Fruit fly (Drosophila melanogaster) whole organism, embryonic: ENCODE results near the gene CG17321.
A peak's percentile ranks its signal among the peaks of the same experiment; 100 is the strongest.

ENCODE experiments used
- Atf-2 ChIP-seq: fragments of 200-800 bp; sonication (Bioruptor generic); optimal IDR thresholded peaks from 2 replicates; lab custom pipeline; 2016; ENCODE audit warnings: missing biosample characterization, missing genetic modification characterization
- CG11504 ChIP-seq: fragments of 200-800 bp; sonication (Bioruptor generic); optimal IDR thresholded peaks from 3 replicates; lab custom pipeline; 2019; ENCODE audit warnings: missing biosample characterization, mild to moderate bottlenecking, missing genetic modification characterization, moderate library complexity
- CG11696 ChIP-seq: fragments of 200-800 bp; sonication (Bioruptor generic); IDR thresholded peaks from 2 replicates; pipeline ENCODE4 v1.3.6; 2022; ENCODE audit warnings: missing biosample characterization, missing genetic modification characterization
- CG12391 ChIP-seq: fragments of 200-800 bp; sonication (Bioruptor generic); optimal IDR thresholded peaks from 3 replicates; lab custom pipeline; 2018; ENCODE audit warnings: missing biosample characterization, mild to moderate bottlenecking, missing genetic modification characterization, moderate library complexity
- CG13424 ChIP-seq: fragments of 200-800 bp; sonication (Bioruptor generic); optimal IDR thresholded peaks from 2 replicates; lab custom pipeline; 2019; ENCODE audit warnings: missing biosample characterization, mild to moderate bottlenecking, missing genetic modification characterization, moderate library complexity
- CG13775 ChIP-seq: fragments of 200-800 bp; sonication (Bioruptor generic); optimal IDR thresholded peaks from 3 replicates; lab custom pipeline; 2017; ENCODE audit warnings: missing biosample characterization, mild to moderate bottlenecking, missing genetic modification characterization
- CG14710 ChIP-seq: fragments of 200-800 bp; sonication (Bioruptor generic); optimal IDR thresholded peaks from 3 replicates; lab custom pipeline; 2019; ENCODE audit warnings: missing biosample characterization, mild to moderate bottlenecking, missing genetic modification characterization, moderate library complexity
- CG1602 ChIP-seq: fragments of 200-800 bp; sonication (Bioruptor generic); optimal IDR thresholded peaks from 3 replicates; lab custom pipeline; 2016; ENCODE audit warnings: missing biosample characterization, missing genetic modification characterization
- CG17361 ChIP-seq: fragments of 200-800 bp; sonication (Bioruptor generic); IDR thresholded peaks from 3 replicates; pipeline ENCODE4 v1.3.6; 2022; ENCODE audit warnings: missing biosample characterization, missing genetic modification characterization
- CG31388 ChIP-seq: fragments of 200-800 bp; sonication (Bioruptor generic); optimal IDR thresholded peaks from 2 replicates; lab custom pipeline; 2016; ENCODE audit warnings: missing biosample characterization, missing genetic modification characterization
- CG31441 ChIP-seq: fragments of 200-800 bp; sonication (Bioruptor generic); IDR thresholded peaks from 2 replicates; pipeline ENCODE4 v1.3.6; 2022; ENCODE audit warnings: missing biosample characterization, missing genetic modification characterization
- CG32767 ChIP-seq: fragments of 200-800 bp; sonication (Bioruptor generic); IDR thresholded peaks from 2 replicates; pipeline ENCODE4 v1.3.6; 2022; ENCODE audit warnings: missing biosample characterization, missing genetic modification characterization
- CG3847 ChIP-seq: fragments of 200-800 bp; sonication (Bioruptor generic); IDR thresholded peaks from 2 replicates; pipeline ENCODE4 v1.3.6; 2022; ENCODE audit warnings: missing biosample characterization, missing genetic modification characterization
- CG6689 ChIP-seq: fragments of 200-800 bp; sonication (Bioruptor generic); IDR thresholded peaks from 2 replicates; pipeline ENCODE4 v1.3.6; 2022; ENCODE audit warnings: missing biosample characterization, missing genetic modification characterization
- CG7556 ChIP-seq: fragments of 200-800 bp; sonication (Bioruptor generic); optimal IDR thresholded peaks from 2 replicates; lab custom pipeline; 2017; ENCODE audit warnings: missing biosample characterization, mild to moderate bottlenecking, missing genetic modification characterization
- CG8388 ChIP-seq: fragments of 200-800 bp; sonication (Bioruptor generic); optimal IDR thresholded peaks from 2 replicates; lab custom pipeline; 2019; ENCODE audit warnings: missing biosample characterization, mild to moderate bottlenecking, missing genetic modification characterization, moderate library complexity
- Doc3 ChIP-seq: fragments of 200-800 bp; sonication (Bioruptor generic); IDR thresholded peaks from 3 replicates; pipeline ENCODE4 v1.3.6; 2022; ENCODE audit warnings: missing biosample characterization, missing genetic modification characterization; ENCODE audit not compliant: partially characterized antibody
- Ets65A ChIP-seq: fragments of 200-800 bp; sonication (Bioruptor generic); peaks from one replicate; lab custom pipeline; 2016; ENCODE audit warnings: missing biosample characterization, missing genetic modification characterization
- Hey ChIP-seq: fragments of 200-800 bp; sonication (Bioruptor generic); optimal IDR thresholded peaks from 3 replicates; lab custom pipeline; 2018; ENCODE audit warnings: missing biosample characterization, mild to moderate bottlenecking, missing genetic modification characterization
- Hr3 ChIP-seq: fragments of 200-800 bp; sonication (Bioruptor generic); optimal IDR thresholded peaks from 3 replicates; lab custom pipeline; 2016; ENCODE audit warnings: missing biosample characterization, missing genetic modification characterization
- Hr51 ChIP-seq, 2 experiments: fragments of 200-800 bp; sonication (Bioruptor generic); optimal IDR thresholded peaks; 2 replicates in 1 of 2; 3 replicates in 1 of 2; lab custom pipeline; 2016 to 2018; ENCODE audit warnings: missing biosample characterization in 2 of 2, missing genetic modification characterization in 2 of 2, mild to moderate bottlenecking in 1 of 2, moderate library complexity in 1 of 2
- NC2α ChIP-seq: fragments of 200-800 bp; sonication (Bioruptor generic); optimal IDR thresholded peaks from 2 replicates; lab custom pipeline; 2016; ENCODE audit warnings: missing biosample characterization, missing genetic modification characterization
- Nf-YA ChIP-seq: fragments of 200-800 bp; sonication (Bioruptor generic); IDR thresholded peaks from 2 replicates; pipeline ENCODE4 v1.3.6; 2022; ENCODE audit warnings: missing biosample characterization, missing genetic modification characterization
- Nf-YC ChIP-seq: fragments of 200-800 bp; optimal IDR thresholded peaks from 3 replicates; lab custom pipeline; 2019; ENCODE audit warnings: missing biosample characterization, mild to moderate bottlenecking, missing genetic modification characterization, moderate library complexity
- Oli ChIP-seq: fragments of 200-800 bp; sonication (Bioruptor generic); optimal IDR thresholded peaks from 2 replicates; lab custom pipeline; 2018; ENCODE audit warnings: missing biosample characterization, mild to moderate bottlenecking, missing genetic modification characterization, moderate library complexity
- Six4 ChIP-seq: fragments of 200-800 bp; sonication (Bioruptor generic); optimal IDR thresholded peaks from 2 replicates; lab custom pipeline; 2016; ENCODE audit warnings: missing biosample characterization, missing genetic modification characterization
- Spps ChIP-seq: fragments of 200-800 bp; sonication (Bioruptor generic); optimal IDR thresholded peaks from 2 replicates; lab custom pipeline; 2018; ENCODE audit warnings: missing biosample characterization, mild to moderate bottlenecking, missing genetic modification characterization
- Ssrp ChIP-seq: fragments of 200-800 bp; sonication (Bioruptor generic); optimal IDR thresholded peaks from 2 replicates; lab custom pipeline; 2018; ENCODE audit warnings: missing biosample characterization, mild to moderate bottlenecking, missing genetic modification characterization, moderate library complexity
- bsh ChIP-seq, 2 experiments: fragments of 200-800 bp; sonication (Bioruptor generic); optimal IDR thresholded peaks; 2 replicates each; lab custom pipeline; 2017 to 2018; ENCODE audit warnings: mild to moderate bottlenecking in 2 of 2, missing biosample characterization in 2 of 2, missing genetic modification characterization in 2 of 2, moderate library complexity in 1 of 2
- cad ChIP-seq: fragments of >200 bp; optimal IDR thresholded peaks from 2 replicates; lab custom pipeline; 2017; ENCODE audit warnings: missing biosample characterization, missing genetic modification characterization
- crol ChIP-seq: fragments of 200-800 bp; sonication (Bioruptor generic); IDR thresholded peaks from 2 replicates; pipeline ENCODE4 v1.3.6; 2022; ENCODE audit warnings: missing biosample characterization, missing genetic modification characterization
- dysf ChIP-seq: fragments of 200-800 bp; sonication (Bioruptor generic); IDR thresholded peaks from 3 replicates; pipeline ENCODE4 v1.3.6; 2022; ENCODE audit warnings: missing biosample characterization, missing genetic modification characterization
- en ChIP-seq: fragments of 200-800 bp; sonication (Bioruptor generic); optimal IDR thresholded peaks from 2 replicates; lab custom pipeline; 2016; ENCODE audit warnings: missing biosample characterization, missing genetic modification characterization
- exex ChIP-seq: fragments of 200-800 bp; sonication (Bioruptor generic); optimal IDR thresholded peaks from 4 replicates; lab custom pipeline; 2018; ENCODE audit warnings: missing biosample characterization, mild to moderate bottlenecking, missing genetic modification characterization, moderate library complexity
- gfzf ChIP-seq: fragments of 200-800 bp; sonication (Bioruptor generic); optimal IDR thresholded peaks from 2 replicates; lab custom pipeline; 2016; ENCODE audit warnings: missing biosample characterization, mild to moderate bottlenecking, missing genetic modification characterization, moderate library complexity
- gsb-n ChIP-seq: fragments of 200-800 bp; sonication (Bioruptor generic); optimal IDR thresholded peaks from 3 replicates; lab custom pipeline; 2018; ENCODE audit warnings: missing biosample characterization, mild to moderate bottlenecking, missing genetic modification characterization
- inv ChIP-seq: fragments of 200-800 bp; sonication (Bioruptor generic); IDR thresholded peaks from 2 replicates; pipeline ENCODE4 v1.3.6; 2022; ENCODE audit warnings: missing biosample characterization, missing genetic modification characterization; ENCODE audit not compliant: partially characterized antibody
- lab ChIP-seq: fragments of 200-800 bp; sonication (Bioruptor generic); optimal IDR thresholded peaks from 3 replicates; lab custom pipeline; 2017; ENCODE audit warnings: missing biosample characterization, missing genetic modification characterization, mild to moderate bottlenecking, moderate library complexity, missing genetic modification reagents
- odd ChIP-seq: fragments of 200-800 bp; sonication (Bioruptor generic); optimal IDR thresholded peaks from 2 replicates; lab custom pipeline; 2017; ENCODE audit warnings: missing biosample characterization, mild to moderate bottlenecking, missing genetic modification characterization
- pho ChIP-seq: fragments of 200-800 bp; sonication (Bioruptor generic); optimal IDR thresholded peaks from 2 replicates; lab custom pipeline; 2016; ENCODE audit warnings: missing biosample characterization, missing genetic modification characterization
- phol ChIP-seq: fragments of 200-800 bp; sonication (Bioruptor generic); optimal IDR thresholded peaks from 3 replicates; lab custom pipeline; 2018; ENCODE audit warnings: missing biosample characterization, mild to moderate bottlenecking, missing genetic modification characterization, moderate library complexity
- row ChIP-seq: fragments of 200-800 bp; sonication (Bioruptor generic); IDR thresholded peaks from 3 replicates; pipeline ENCODE4 v1.3.6; 2022; ENCODE audit warnings: missing biosample characterization, missing genetic modification characterization
- seq ChIP-seq: fragments of 200-800 bp; sonication (Bioruptor generic); IDR thresholded peaks from 2 replicates; pipeline ENCODE4 v1.3.6; 2022; ENCODE audit warnings: missing biosample characterization, missing genetic modification characterization
- sima ChIP-seq: fragments of 200-800 bp; sonication (Bioruptor generic); optimal IDR thresholded peaks from 2 replicates; lab custom pipeline; 2016; ENCODE audit warnings: missing biosample characterization, missing genetic modification characterization
- slou ChIP-seq: fragments of 200-800 bp; sonication (Bioruptor generic); optimal IDR thresholded peaks from 3 replicates; lab custom pipeline; 2016; ENCODE audit warnings: missing biosample characterization, missing genetic modification characterization
- slp2 ChIP-seq: fragments of 200-800 bp; sonication (Bioruptor generic); optimal IDR thresholded peaks from 2 replicates; lab custom pipeline; 2016; ENCODE audit warnings: missing biosample characterization, missing genetic modification characterization
- sqz ChIP-seq: fragments of 200-800 bp; sonication (Bioruptor generic); optimal IDR thresholded peaks from 3 replicates; lab custom pipeline; 2018; ENCODE audit warnings: missing biosample characterization, mild to moderate bottlenecking, missing genetic modification characterization
- stwl ChIP-seq: fragments of 200-800 bp; sonication (Bioruptor generic); optimal IDR thresholded peaks from 3 replicates; lab custom pipeline; 2018; ENCODE audit warnings: missing biosample characterization, mild to moderate bottlenecking, missing genetic modification characterization, moderate library complexity
- usp ChIP-seq: fragments of >200 bp; optimal IDR thresholded peaks from 2 replicates; lab custom pipeline; 2017; ENCODE audit warnings: missing biosample characterization, missing genetic modification characterization

CG17321 gene

dm6 chr2L:18896371-18896770 lies 51.4 kb downstream of the CG17321 start:
- TF ChIP-seq Spps (tag; lab: Kevin White, UChicago) (no peak), Nf-YC (tag; lab: Kevin White, UChicago) (peak; percentile 67), CG3847 (GFP tag; lab: Robert Waterston, UW) (no peak), Doc3 (GFP tag; lab: Robert Waterston, UW) (no peak), crol (GFP tag; lab: Robert Waterston, UW) (peak; percentile 50), Hey (peak; percentile 98), gsb-n (tag; lab: Kevin White, UChicago) (peak; percentile 14), sqz (GFP tag; lab: Kevin White, UChicago) (peak; percentile 16), gfzf (GFP tag; lab: Kevin White, UChicago) (no peak), inv (GFP tag; lab: Robert Waterston, UW) (no peak), CG31388 (no peak)

dm6 chr2L:18896818-18897578 lies 52.0 kb downstream of the CG17321 start:
- no peak for TF ChIP-seq NC2α (GFP tag; lab: Kevin White, UChicago)
- no peak for TF ChIP-seq pho (GFP tag; lab: Kevin White, UChicago)
- no peak for TF ChIP-seq exex (tag; lab: Kevin White, UChicago)
- no peak for TF ChIP-seq CG11696
- peak; percentile 25 for TF ChIP-seq CG13424 (tag; lab: Kevin White, UChicago)
- TF ChIP-seq bsh (GFP tag; optimal IDR thresholded peaks at IDR 0.05; lab: Kevin White, UChicago), result peak in 1 of 2 experiments; percentile 17
- peak; percentile 22 for TF ChIP-seq CG1602
- TF ChIP-seq Six4, result peak; percentile 4
- no peak for TF ChIP-seq CG32767 (GFP tag; lab: Robert Waterston, UW)
- TF ChIP-seq en (GFP tag; lab: Kevin White, UChicago), result no peak
- no peak for TF ChIP-seq Ets65A (GFP tag; lab: Kevin White, UChicago)
- peak; percentile 0 for TF ChIP-seq CG13775 (GFP tag; lab: Kevin White, UChicago)
- peak; percentile 74; the same call in 2 of the 3 replicates for TF ChIP-seq CG17361
- peak; percentile 35 for TF ChIP-seq CG12391
- no peak for TF ChIP-seq Atf-2 (GFP tag; lab: Kevin White, UChicago)
- TF ChIP-seq dysf (GFP tag; lab: Robert Waterston, UW), result no peak
- TF ChIP-seq CG31441 (GFP tag; lab: Robert Waterston, UW), result peak; percentile 63
- peak; percentile 20 for TF ChIP-seq Ssrp (tag; lab: Kevin White, UChicago)
- peak; percentile 7 for TF ChIP-seq Oli
- no peak for TF ChIP-seq lab (GFP tag; lab: Kevin White, UChicago)
- TF ChIP-seq CG7556, result peak; percentile 46
- peak; percentile 7 for TF ChIP-seq Hr3 (GFP tag; lab: Kevin White, UChicago)
- peak; percentile 14 for TF ChIP-seq CG8388
- TF ChIP-seq odd (GFP tag; lab: Kevin White, UChicago), result no peak
- no peak for TF ChIP-seq usp (GFP tag; lab: Kevin White, UChicago)
- no peak for TF ChIP-seq slou (GFP tag; lab: Kevin White, UChicago)
- TF ChIP-seq CG14710, result peak; percentile 51
- no peak for TF ChIP-seq cad (GFP tag; lab: Kevin White, UChicago)
- TF ChIP-seq stwl, result no peak
- no peak for TF ChIP-seq Nf-YA (GFP tag; lab: Robert Waterston, UW)
- 0 out of 3 replicates have a peak, but pooled peaks have one; percentile 23 for TF ChIP-seq row (GFP tag; lab: Robert Waterston, UW)
- TF ChIP-seq Hr51 (GFP tag; optimal IDR thresholded peaks at IDR 0.05; lab: Kevin White, UChicago), result no peak
- no peak for TF ChIP-seq seq (GFP tag; lab: Robert Waterston, UW)
- no peak for TF ChIP-seq slp2 (GFP tag; lab: Kevin White, UChicago)
- TF ChIP-seq sima (GFP tag; lab: Kevin White, UChicago), result no peak
- TF ChIP-seq CG11504 (tag; lab: Kevin White, UChicago), result peak; percentile 56
- 0 out of 2 replicates have a peak, but pooled peaks have one; percentile 13 for TF ChIP-seq CG6689 (GFP tag; lab: Robert Waterston, UW)
- TF ChIP-seq phol (tag; lab: Kevin White, UChicago), result peak; percentile 53
